Worm (Caenorhabditis elegans): ENCODE results near the gene fbxb-30.

DNA sequence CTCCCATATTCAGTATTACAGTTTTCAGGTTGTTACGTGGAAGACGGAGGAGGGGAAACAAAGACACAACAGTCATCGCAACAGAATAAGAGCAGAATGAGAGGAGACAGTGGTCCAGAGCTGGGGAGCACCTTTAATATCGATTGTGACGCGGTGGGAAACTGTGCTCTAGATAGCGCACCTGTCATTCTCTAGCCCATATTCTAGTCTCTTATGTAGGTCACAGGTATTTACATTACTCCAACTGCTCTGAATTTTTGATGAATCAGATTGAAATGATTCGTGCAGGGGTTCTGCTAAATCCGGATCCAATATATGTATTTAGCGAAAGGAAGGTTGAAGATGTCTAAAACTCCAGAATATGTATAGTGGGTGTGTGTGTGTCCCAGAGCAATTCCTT, 41.0 kb upstream of the fbxb-30 start, which contains the start of gene fbxb-41:
- TF ChIP-seq B0019.2 (GFP tag; conservative IDR thresholded peaks at IDR 0.05) = no peak
- TF ChIP-seq hmg-20 (GFP tag; IDR thresholded peaks at IDR 0.05) = no peak
- TF ChIP-seq let-607 (tag; optimal IDR thresholded peaks at IDR 0.05) = no peak
- no peak for TF ChIP-seq ama-1 (optimal IDR thresholded peaks at IDR 0.05)
- no peak for TF ChIP-seq ama-1 (GFP tag; optimal IDR thresholded peaks at IDR 0.05)
- no peak for TF ChIP-seq F57C9.4 (tag; optimal IDR thresholded peaks at IDR 0.05)
- no peak for TF ChIP-seq nhr-27 (tag; optimal IDR thresholded peaks at IDR 0.05)
- TF ChIP-seq unc-62 (GFP tag; optimal IDR thresholded peaks at IDR 0.05) = no peak
- TF ChIP-seq ztf-18 (tag; optimal IDR thresholded peaks at IDR 0.05) = no peak
- TF ChIP-seq pha-4 (tag; optimal IDR thresholded peaks at IDR 0.05) = no peak
- no peak for TF ChIP-seq him-1 (tag; optimal IDR thresholded peaks at IDR 0.05)

Data from whole organism, young adult.